Fruit fly (Drosophila melanogaster) whole organism, embryonic: ENCODE results near the gene CG11596.

ENCODE experiments used
- Abd-B ChIP-seq: fragments of 200-800 bp; sonication (Bioruptor generic); optimal IDR thresholded peaks from 2 replicates; lab custom pipeline; 2018; ENCODE audit warnings: missing biosample characterization, mild to moderate bottlenecking, missing genetic modification characterization, moderate library complexity
- Adf1 ChIP-seq: fragments of 200-800 bp; sonication (Bioruptor generic); IDR thresholded peaks from 2 replicates; pipeline ENCODE4 v1.3.6; 2022; ENCODE audit warnings: missing biosample characterization, missing genetic modification characterization
- Awh ChIP-seq: fragments of 200-800 bp; sonication (Bioruptor generic); IDR thresholded peaks from 2 replicates; pipeline ENCODE4, ENCODE4 v1.3.6; 2022; ENCODE audit warnings: missing biosample characterization, missing genetic modification characterization
- Bdp1 ChIP-seq: fragments of 200-800 bp; sonication (Bioruptor generic); optimal IDR thresholded peaks from 3 replicates; lab custom pipeline; 2016; ENCODE audit warnings: missing biosample characterization, missing genetic modification characterization
- Blimp-1 ChIP-seq: fragments of 200-800 bp; sonication (Bioruptor generic); optimal IDR thresholded peaks from 3 replicates; lab custom pipeline; 2018; ENCODE audit warnings: missing biosample characterization, missing genetic modification characterization, mild to moderate bottlenecking, moderate library complexity, missing genetic modification reagents
- CG12219 ChIP-seq: fragments of 200-800 bp; sonication (Bioruptor generic); optimal IDR thresholded peaks from 3 replicates; lab custom pipeline; 2018; ENCODE audit warnings: missing biosample characterization, mild to moderate bottlenecking, missing genetic modification characterization
- CG13624 ChIP-seq: fragments of 200-800 bp; sonication (Bioruptor generic); optimal IDR thresholded peaks from 2 replicates; lab custom pipeline; 2016; ENCODE audit warnings: missing biosample characterization, missing genetic modification characterization
- CG14441 ChIP-seq: fragments of 200-800 bp; sonication (Bioruptor generic); IDR thresholded peaks from 2 replicates; pipeline ENCODE4 v1.3.6; 2022; ENCODE audit warnings: missing biosample characterization, missing genetic modification characterization
- CG15479 ChIP-seq: fragments of 200-800 bp; sonication (Bioruptor generic); optimal IDR thresholded peaks from 3 replicates; lab custom pipeline; 2019; ENCODE audit warnings: missing biosample characterization, mild to moderate bottlenecking, missing genetic modification characterization, moderate library complexity
- CG1603 ChIP-seq: fragments of 200-800 bp; sonication (Bioruptor generic); optimal IDR thresholded peaks from 2 replicates; lab custom pipeline; 2019; ENCODE audit warnings: missing biosample characterization, mild to moderate bottlenecking, missing genetic modification characterization, moderate library complexity
- CG17328 ChIP-seq: fragments of 200-800 bp; sonication (Bioruptor generic); IDR thresholded peaks from 2 replicates; pipeline ENCODE4 v1.3.6; 2022; ENCODE audit warnings: missing biosample characterization, missing genetic modification characterization
- CG1792 ChIP-seq: fragments of 200-800 bp; sonication (Bioruptor generic); optimal IDR thresholded peaks from 2 replicates; lab custom pipeline; 2016; ENCODE audit warnings: missing biosample characterization, missing genetic modification characterization
- CG18262 ChIP-seq: fragments of 200-800 bp; optimal IDR thresholded peaks from 3 replicates; lab custom pipeline; 2019; ENCODE audit warnings: missing biosample characterization, mild to moderate bottlenecking, missing genetic modification characterization, moderate library complexity
- CG18476 ChIP-seq: fragments of 200-800 bp; sonication (Bioruptor generic); optimal IDR thresholded peaks from 2 replicates; lab custom pipeline; 2016; ENCODE audit warnings: missing biosample characterization, mild to moderate bottlenecking, missing genetic modification characterization
- CG18619 ChIP-seq: fragments of 200-800 bp; sonication (Bioruptor generic); optimal IDR thresholded peaks from 3 replicates; lab custom pipeline; 2017; ENCODE audit warnings: missing biosample characterization, mild to moderate bottlenecking, missing genetic modification characterization
- CG18764 ChIP-seq: fragments of 200-800 bp; sonication (Bioruptor generic); optimal IDR thresholded peaks from 3 replicates; lab custom pipeline; 2016; ENCODE audit warnings: missing biosample characterization, missing genetic modification characterization
- CG2129 ChIP-seq: fragments of 200-800 bp; sonication (Bioruptor generic); IDR thresholded peaks from 2 replicates; pipeline ENCODE4 v1.3.6; 2022; ENCODE audit warnings: missing biosample characterization, missing genetic modification characterization; ENCODE audit not compliant: partially characterized antibody
- CG2678 ChIP-seq: fragments of 200-800 bp; sonication (Bioruptor generic); optimal IDR thresholded peaks from 3 replicates; lab custom pipeline; 2019; ENCODE audit warnings: missing biosample characterization, mild to moderate bottlenecking, missing genetic modification characterization, moderate library complexity
- CG30403 ChIP-seq: fragments of 200-800 bp; sonication (Bioruptor generic); optimal IDR thresholded peaks from 3 replicates; lab custom pipeline; 2016; ENCODE audit warnings: missing biosample characterization, missing genetic modification characterization
- CG31224 ChIP-seq: fragments of 200-800 bp; sonication (Bioruptor generic); IDR thresholded peaks from 2 replicates; pipeline ENCODE4 v1.3.6; 2022; ENCODE audit warnings: missing biosample characterization, missing genetic modification characterization
- CG4360 ChIP-seq: fragments of 200-800 bp; sonication (Bioruptor generic); IDR thresholded peaks from 2 replicates; pipeline ENCODE4 v1.3.6; 2022; ENCODE audit warnings: missing biosample characterization, missing genetic modification characterization
- CG6654 ChIP-seq: fragments of 200-800 bp; sonication (Bioruptor generic); optimal IDR thresholded peaks from 2 replicates; lab custom pipeline; 2017; ENCODE audit warnings: missing biosample characterization, mild to moderate bottlenecking, missing genetic modification characterization
- CG7556 ChIP-seq: fragments of 200-800 bp; sonication (Bioruptor generic); optimal IDR thresholded peaks from 2 replicates; lab custom pipeline; 2017; ENCODE audit warnings: missing biosample characterization, mild to moderate bottlenecking, missing genetic modification characterization
- CG9215 ChIP-seq: fragments of 200-800 bp; sonication (Bioruptor generic); IDR thresholded peaks from 2 replicates; pipeline ENCODE4 v1.3.6; 2022; ENCODE audit warnings: missing biosample characterization, missing genetic modification characterization
- D ChIP-seq, 2 experiments: fragments of 200-800 bp in 1 of 2; fragments of >200 bp in 1 of 2; sonication (Bioruptor generic) in 1 of 2; optimal IDR thresholded peaks; 2 replicates in 1 of 2; 3 replicates in 1 of 2; lab custom pipeline; 2017; ENCODE audit warnings: mild to moderate bottlenecking in 1 of 2, missing biosample characterization in 1 of 2, missing genetic modification characterization in 1 of 2, missing genetic modification reagents in 1 of 2
- Dip3 ChIP-seq: fragments of 200-800 bp; sonication (Bioruptor generic); optimal IDR thresholded peaks from 3 replicates; lab custom pipeline; 2016; ENCODE audit warnings: missing biosample characterization, missing genetic modification characterization
- Doc3 ChIP-seq: fragments of 200-800 bp; sonication (Bioruptor generic); IDR thresholded peaks from 3 replicates; pipeline ENCODE4 v1.3.6; 2022; ENCODE audit warnings: missing biosample characterization, missing genetic modification characterization; ENCODE audit not compliant: partially characterized antibody
- GATAe ChIP-seq: fragments of 200-800 bp; sonication (Bioruptor generic); conservative IDR thresholded peaks from 2 replicates; pipeline ENCODE4 v1.3.6; 2022; ENCODE audit warnings: missing biosample characterization, missing genetic modification characterization
- Meics ChIP-seq: fragments of 200-800 bp; sonication (Bioruptor generic); optimal IDR thresholded peaks from 2 replicates; lab custom pipeline; 2017; ENCODE audit warnings: missing biosample characterization, mild to moderate bottlenecking, missing genetic modification characterization
- NFAT ChIP-seq: fragments of 200-800 bp; sonication (Bioruptor generic); IDR thresholded peaks from 2 replicates; pipeline ENCODE4 v1.3.6; 2022; ENCODE audit warnings: missing biosample characterization, missing genetic modification characterization
- NfI ChIP-seq: fragments of 200-800 bp; sonication (Bioruptor generic); optimal IDR thresholded peaks from 3 replicates; lab custom pipeline; 2018; ENCODE audit warnings: missing biosample characterization, mild to moderate bottlenecking, missing genetic modification characterization, moderate library complexity
- Ravus ChIP-seq: fragments of 200-800 bp; sonication (Bioruptor generic); IDR thresholded peaks from 2 replicates; pipeline ENCODE4 v1.3.6; 2022; ENCODE audit warnings: missing biosample characterization, missing genetic modification characterization
- Sin3A ChIP-seq: fragments of >200 bp; optimal IDR thresholded peaks from 2 replicates; lab custom pipeline; 2018
- Spps ChIP-seq: fragments of 200-800 bp; sonication (Bioruptor generic); optimal IDR thresholded peaks from 2 replicates; lab custom pipeline; 2018; ENCODE audit warnings: missing biosample characterization, mild to moderate bottlenecking, missing genetic modification characterization
- ap ChIP-seq: fragments of 200-800 bp; sonication (Bioruptor generic); IDR thresholded peaks from 2 replicates; pipeline ENCODE4 v1.3.6; 2022; ENCODE audit warnings: missing biosample characterization, missing genetic modification characterization
- ase ChIP-seq: fragments of 200-800 bp; sonication (Bioruptor generic); IDR thresholded peaks from 3 replicates; pipeline ENCODE4 v1.3.6; 2022; ENCODE audit warnings: missing biosample characterization, missing genetic modification characterization
- dmrt11E ChIP-seq: fragments of 200-800 bp; sonication (Bioruptor generic); optimal IDR thresholded peaks from 3 replicates; lab custom pipeline; 2018; ENCODE audit warnings: missing biosample characterization, mild to moderate bottlenecking, missing genetic modification characterization, moderate library complexity
- fd3F ChIP-seq: fragments of 200-800 bp; sonication (Bioruptor generic); optimal IDR thresholded peaks from 2 replicates; lab custom pipeline; 2018; ENCODE audit warnings: missing biosample characterization, mild to moderate bottlenecking, missing genetic modification characterization, moderate library complexity
- hkb ChIP-seq, 2 experiments: fragments of 200-800 bp in 1 of 2; fragments of >200 bp in 1 of 2; sonication (Bioruptor generic) in 1 of 2; IDR thresholded peaks in 1 of 2; optimal IDR thresholded peaks in 1 of 2; 2 replicates each; pipeline versions ENCODE4 v1.3.6 to Lab custom; 2017 to 2022; ENCODE audit warnings: missing biosample characterization in 1 of 2, missing genetic modification characterization in 1 of 2
- ind ChIP-seq: fragments of 200-800 bp; sonication (Bioruptor generic); optimal IDR thresholded peaks from 3 replicates; lab custom pipeline; 2016; ENCODE audit warnings: missing biosample characterization, missing genetic modification characterization
- lilli ChIP-seq: fragments of 200-800 bp; sonication (Bioruptor generic); optimal IDR thresholded peaks from 3 replicates; lab custom pipeline; 2016; ENCODE audit warnings: missing biosample characterization, missing genetic modification characterization
- pb ChIP-seq: fragments of 200-800 bp; sonication (Bioruptor generic); optimal IDR thresholded peaks from 3 replicates; lab custom pipeline; 2016; ENCODE audit warnings: missing biosample characterization, missing genetic modification characterization
- pnt ChIP-seq: fragments of 200-800 bp; sonication (Bioruptor generic); optimal IDR thresholded peaks from 3 replicates; lab custom pipeline; 2016; ENCODE audit warnings: missing biosample characterization, missing genetic modification characterization
- rib ChIP-seq: fragments of 200-800 bp; sonication (Bioruptor generic); IDR thresholded peaks from 2 replicates; pipeline ENCODE4 v1.3.6; 2022; ENCODE audit warnings: missing biosample characterization, missing genetic modification characterization
- sens ChIP-seq: fragments of 200-800 bp; sonication (Bioruptor generic); peaks from one replicate; lab custom pipeline; 2016; ENCODE audit warnings: missing biosample characterization, missing genetic modification characterization
- seq ChIP-seq: fragments of 200-800 bp; sonication (Bioruptor generic); IDR thresholded peaks from 2 replicates; pipeline ENCODE4 v1.3.6; 2022; ENCODE audit warnings: missing biosample characterization, missing genetic modification characterization
- slou ChIP-seq: fragments of 200-800 bp; sonication (Bioruptor generic); optimal IDR thresholded peaks from 3 replicates; lab custom pipeline; 2016; ENCODE audit warnings: missing biosample characterization, missing genetic modification characterization
- vvl ChIP-seq: fragments of 200-800 bp; sonication (Bioruptor generic); IDR thresholded peaks from 2 replicates; pipeline ENCODE4 v1.3.6; 2022; ENCODE audit warnings: missing biosample characterization, missing genetic modification characterization
- zen2 ChIP-seq: fragments of 200-800 bp; sonication (Bioruptor generic); IDR thresholded peaks from 3 replicates; pipeline ENCODE4 v1.3.6; 2022; ENCODE audit warnings: missing biosample characterization, missing genetic modification characterization; ENCODE audit not compliant: partially characterized antibody

The CG11596 gene

dm6 chrX:1907727-1908264 is 19.7 kb upstream of the CG11596 start, which contains the start of gene mip130 (continued):
- TF ChIP-seq hkb (optimal IDR thresholded peaks at IDR 0.05; lab: Kevin White, UChicago) = peak; percentile 56
- TF ChIP-seq hkb (GFP tag; IDR thresholded peaks at IDR 0.05; lab: Robert Waterston, UW) = peak; percentile 63; the same call in 1 of the 2 replicates
- peak; percentile 48; the same call in 1 of the 2 replicates for TF ChIP-seq CG2129 (GFP tag; lab: Robert Waterston, UW)
- TF ChIP-seq CG7556 (GFP tag; lab: Kevin White, UChicago) = peak; percentile 51
- TF ChIP-seq Sin3A (lab: Kevin White, UChicago) = peak; percentile 58
- TF ChIP-seq CG31224 (GFP tag; lab: Robert Waterston, UW) = no peak
- peak; percentile 62 for TF ChIP-seq CG2678
- peak; percentile 41 for TF ChIP-seq CG12219 (GFP tag; lab: Kevin White, UChicago)
- TF ChIP-seq Dip3 = peak; percentile 66
- no peak for TF ChIP-seq Adf1
- no peak for TF ChIP-seq Bdp1 (GFP tag; lab: Kevin White, UChicago)
- peak; percentile 57 for TF ChIP-seq Meics (GFP tag; lab: Kevin White, UChicago)
- peak; percentile 55 for TF ChIP-seq CG18262 (tag; lab: Kevin White, UChicago)
- TF ChIP-seq CG18619 (GFP tag; lab: Kevin White, UChicago) = peak; percentile 53
- TF ChIP-seq GATAe (GFP tag; lab: Robert Waterston, UW) = no peak
- TF ChIP-seq lilli (GFP tag; lab: Kevin White, UChicago) = peak; percentile 11
- no peak for TF ChIP-seq D (optimal IDR thresholded peaks at IDR 0.05; lab: Kevin White, UChicago)
- no peak for TF ChIP-seq D (GFP tag; optimal IDR thresholded peaks at IDR 0.05; lab: Kevin White, UChicago)
- TF ChIP-seq dmrt11E (tag; lab: Kevin White, UChicago) = peak; percentile 34
- TF ChIP-seq CG15479 (GFP tag; lab: Kevin White, UChicago) = no peak
- no peak for TF ChIP-seq Spps (tag; lab: Kevin White, UChicago)
- TF ChIP-seq pnt (GFP tag; lab: Kevin White, UChicago) = peak; percentile 46
- peak; percentile 50 for TF ChIP-seq CG1603 (tag; lab: Kevin White, UChicago)
- 0 out of 2 replicates have a peak, but pooled peaks have one; percentile 32 for TF ChIP-seq CG9215
- peak; percentile 57 for TF ChIP-seq ind (GFP tag; lab: Kevin White, UChicago)
- peak; percentile 28 for TF ChIP-seq CG18764
- 0 out of 2 replicates have a peak, but pooled peaks have one; percentile 23 for TF ChIP-seq seq
- no peak for TF ChIP-seq CG4360
- TF ChIP-seq zen2 (GFP tag; lab: Robert Waterston, UW) = peak; percentile 61; the same call in 1 of the 3 replicates
- TF ChIP-seq ase (GFP tag; lab: Robert Waterston, UW) = 0 out of 3 replicates have a peak, but pooled peaks have one; percentile 30
- TF ChIP-seq NfI (GFP tag; lab: Kevin White, UChicago) = peak; percentile 46
- TF ChIP-seq CG18476 (GFP tag; lab: Kevin White, UChicago) = peak; percentile 12
- peak; percentile 88 for TF ChIP-seq sens (GFP tag; lab: Kevin White, UChicago)
- TF ChIP-seq slou = no peak
- peak; percentile 21 for TF ChIP-seq Abd-B (GFP tag; lab: Kevin White, UChicago)
- TF ChIP-seq fd3F (GFP tag; lab: Kevin White, UChicago) = peak; percentile 34
- TF ChIP-seq Awh (GFP tag; lab: Robert Waterston, UW) = no peak
- no peak for TF ChIP-seq CG1792 (GFP tag; lab: Kevin White, UChicago)
- peak; percentile 36; the same call in 1 of the 2 replicates for TF ChIP-seq rib (GFP tag; lab: Robert Waterston, UW)
- no peak for TF ChIP-seq Ravus
- TF ChIP-seq CG6654 (GFP tag; lab: Kevin White, UChicago) = no peak
- TF ChIP-seq Blimp-1 (GFP tag; lab: Kevin White, UChicago) = peak; percentile 18
- TF ChIP-seq NFAT (GFP tag; lab: Robert Waterston, UW) = peak; percentile 32; the same call in 1 of the 2 replicates
- peak; percentile 17 for TF ChIP-seq pb (GFP tag; lab: Kevin White, UChicago)
- peak; percentile 57 for TF ChIP-seq CG13624
- peak; percentile 19 for TF ChIP-seq vvl (GFP tag; lab: Robert Waterston, UW)
- peak; percentile 49; the same call in 1 of the 2 replicates for TF ChIP-seq CG14441 (GFP tag; lab: Robert Waterston, UW)
- TF ChIP-seq Doc3 = peak; percentile 56
- no peak for TF ChIP-seq ap (GFP tag; lab: Robert Waterston, UW)
- peak; percentile 27 for TF ChIP-seq CG30403 (GFP tag; lab: Kevin White, UChicago)
- TF ChIP-seq CG17328 = no peak
